Worm (Caenorhabditis elegans): ENCODE results near the gene abu-4.
A peak's percentile ranks its signal among the peaks of the same experiment; 100 is the strongest.

The abu-4 gene

DNA sequence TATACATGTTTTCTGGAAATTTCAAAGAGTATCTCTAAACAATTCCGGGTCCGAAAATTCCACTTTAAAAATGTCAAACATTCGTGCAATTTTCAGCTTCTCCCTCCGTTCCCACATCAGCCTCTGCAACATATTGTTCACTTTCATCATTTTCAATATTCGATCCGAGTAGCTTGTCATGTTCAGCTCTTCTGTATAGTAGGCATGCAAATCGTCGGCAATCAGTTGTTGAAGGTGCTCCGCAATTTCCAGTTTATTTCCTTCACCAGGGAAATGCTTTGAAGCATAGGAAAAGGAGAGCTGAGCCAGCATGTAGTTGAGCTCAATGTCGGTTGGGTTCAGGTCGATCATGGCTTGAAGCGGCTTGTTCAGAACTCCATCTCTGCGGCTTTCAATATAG lies 9.7 kb upstream of the abu-4 start:
- TF ChIP-seq nhr-28 (tag; optimal IDR thresholded peaks at IDR 0.05): no peak
- TF ChIP-seq daf-12 (tag; optimal IDR thresholded peaks at IDR 0.05): no peak
- TF ChIP-seq ztf-4 (tag; optimal IDR thresholded peaks at IDR 0.05): no peak
- no peak for TF ChIP-seq ceh-9 (tag; optimal IDR thresholded peaks at IDR 0.05)
- no peak for TF ChIP-seq hmg-11 (tag; optimal IDR thresholded peaks at IDR 0.05)
- TF ChIP-seq ceh-82 (tag; optimal IDR thresholded peaks at IDR 0.05): no peak
- TF ChIP-seq snpc-4 (tag; optimal IDR thresholded peaks at IDR 0.05): no peak
- no peak for TF ChIP-seq ceh-28 (tag; optimal IDR thresholded peaks at IDR 0.05)
- no peak for TF ChIP-seq nhr-67 (tag; optimal IDR thresholded peaks at IDR 0.05)
- TF ChIP-seq mdl-1 (tag; optimal IDR thresholded peaks at IDR 0.05): no peak
- no peak for TF ChIP-seq tbx-2 (tag; optimal IDR thresholded peaks at IDR 0.05)
- no peak for TF ChIP-seq unc-39 (tag; optimal IDR thresholded peaks at IDR 0.05)
- TF ChIP-seq sea-2 (GFP tag; optimal IDR thresholded peaks at IDR 0.05): no peak
- no peak for TF ChIP-seq elt-1 (tag; optimal IDR thresholded peaks at IDR 0.05)
- TF ChIP-seq aly-2 (tag; optimal IDR thresholded peaks at IDR 0.05): no peak
- no peak for TF ChIP-seq ceh-16 (tag; optimal IDR thresholded peaks at IDR 0.05)
- TF ChIP-seq jun-1 (tag; optimal IDR thresholded peaks at IDR 0.05): no peak
- TF ChIP-seq nhr-43 (tag; optimal IDR thresholded peaks at IDR 0.05; ENCODE audit: poor library complexity, severe bottlenecking): no peak
- no peak for TF ChIP-seq nhr-23 (tag; optimal IDR thresholded peaks at IDR 0.05)
- TF ChIP-seq fkh-10 (GFP tag; optimal IDR thresholded peaks at IDR 0.05): no peak

DNA sequence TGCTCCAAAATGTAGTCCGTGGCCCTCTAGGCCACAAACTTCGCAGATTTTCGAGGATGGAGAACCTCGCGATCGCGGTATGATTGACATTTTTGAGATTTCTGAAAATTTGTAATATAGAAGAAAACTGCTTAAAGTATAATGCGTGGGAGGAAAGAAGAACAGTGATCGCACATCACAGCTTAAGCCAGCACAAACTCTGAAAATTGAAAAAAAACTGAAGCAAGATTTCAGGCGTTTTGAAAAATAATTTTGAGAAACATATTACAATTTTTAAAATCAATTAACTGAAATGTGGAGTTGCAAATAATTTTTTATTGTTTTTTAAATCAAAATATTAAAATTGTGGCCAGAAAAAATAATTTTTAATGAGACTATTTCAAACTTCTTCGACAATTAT lies 7.7 kb upstream of the abu-4 start, which contains the start of gene nhr-275:
nhr-275 (minus strand) TSS at position 101 of the 400 bp plus-strand sequence.
- TF ChIP-seq nhr-11 (tag; optimal IDR thresholded peaks at IDR 0.05) (no peak), unc-62 (GFP tag; optimal IDR thresholded peaks at IDR 0.05) (no peak), mml-1 (tag; optimal IDR thresholded peaks at IDR 0.05) (no peak), aly-2 (tag; optimal IDR thresholded peaks at IDR 0.05) (no peak), snpc-4 (tag; optimal IDR thresholded peaks at IDR 0.05) (no peak), lsy-12 (tag; optimal IDR thresholded peaks at IDR 0.05) (no peak), nhr-43 (tag; optimal IDR thresholded peaks at IDR 0.05; ENCODE audit: poor library complexity, severe bottlenecking) (no peak), elt-1 (tag; optimal IDR thresholded peaks at IDR 0.05) (no peak), sea-2 (GFP tag; optimal IDR thresholded peaks at IDR 0.05) (no peak), pqm-1 (tag; optimal IDR thresholded peaks at IDR 0.05) (no peak), ztf-4 (tag; optimal IDR thresholded peaks at IDR 0.05) (no peak), ztf-11 (tag; optimal IDR thresholded peaks at IDR 0.05) (no peak), nhr-23 (tag; optimal IDR thresholded peaks at IDR 0.05) (no peak), ceh-9 (tag; optimal IDR thresholded peaks at IDR 0.05) (no peak), lin-15B (tag; optimal IDR thresholded peaks at IDR 0.05) (no peak), elt-3 (tag; optimal IDR thresholded peaks at IDR 0.05) (no peak), elt-2 (tag; optimal IDR thresholded peaks at IDR 0.05) (no peak), ceh-82 (tag; optimal IDR thresholded peaks at IDR 0.05) (no peak), fos-1 (tag; optimal IDR thresholded peaks at IDR 0.05) (no peak), nhr-237 (tag; optimal IDR thresholded peaks at IDR 0.05) (no peak)

DNA sequence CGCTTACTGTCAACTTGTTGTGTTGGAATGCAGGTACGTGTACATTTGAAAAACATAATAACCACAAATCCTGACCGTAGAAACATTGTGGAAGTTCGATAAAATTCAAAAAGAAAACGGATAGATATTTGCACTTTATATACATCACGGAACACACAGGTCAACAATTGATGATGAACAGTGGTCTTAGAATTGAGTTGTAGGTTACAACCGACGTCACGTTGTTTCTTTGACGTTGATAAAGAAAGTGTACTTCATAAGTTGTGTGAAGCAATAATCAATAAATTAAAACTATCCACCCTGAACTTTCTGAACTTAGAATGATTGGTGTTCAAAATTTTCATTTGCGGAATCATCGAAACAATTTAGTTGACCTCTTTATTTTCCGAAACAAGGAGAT lies 2.9 kb upstream of the abu-4 start, which contains the start of gene Y5H2A.1:
Y5H2A.1 (minus strand) TSS at position 101 of the 400 bp plus-strand sequence.
- no peak for TF ChIP-seq lsy-12 (tag; optimal IDR thresholded peaks at IDR 0.05)
- TF ChIP-seq nhr-237 (tag; optimal IDR thresholded peaks at IDR 0.05): no peak
- TF ChIP-seq eor-1 (tag; optimal IDR thresholded peaks at IDR 0.05): no peak

DNA sequence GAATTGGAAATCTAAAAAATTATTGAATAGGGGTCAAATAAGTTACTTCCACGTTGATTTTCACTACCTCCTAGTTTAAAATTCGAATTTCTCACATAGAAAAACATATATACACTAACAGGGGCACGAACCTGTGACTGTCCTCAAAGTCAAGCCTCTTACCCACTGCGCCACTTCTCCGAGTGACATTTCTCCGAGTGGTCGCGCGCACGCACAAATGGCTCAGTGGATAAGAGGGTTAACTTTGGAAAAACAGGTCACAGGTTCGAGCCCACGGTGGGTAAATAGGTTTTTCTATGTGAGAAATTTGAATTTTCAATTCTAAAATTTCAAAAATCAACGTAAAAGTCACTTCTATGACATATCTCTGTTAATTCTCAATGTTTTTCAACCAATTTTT lies 2.6 kb downstream of the abu-4 start:
- TF ChIP-seq zag-1 (tag; optimal IDR thresholded peaks at IDR 0.05): no peak
- peak; percentile 2 for TF ChIP-seq pqm-1 (tag; optimal IDR thresholded peaks at IDR 0.05)
- no peak for TF ChIP-seq nhr-237 (tag; optimal IDR thresholded peaks at IDR 0.05)
- no peak for TF ChIP-seq ama-1 (optimal IDR thresholded peaks at IDR 0.05)
- TF ChIP-seq ztf-4 (tag; optimal IDR thresholded peaks at IDR 0.05): no peak
- TF ChIP-seq lin-15B (tag; optimal IDR thresholded peaks at IDR 0.05): peak; percentile 10
- peak; percentile 21 for TF ChIP-seq pha-4 (tag; optimal IDR thresholded peaks at IDR 0.05)
- no peak for TF ChIP-seq daf-12 (tag; optimal IDR thresholded peaks at IDR 0.05)

DNA sequence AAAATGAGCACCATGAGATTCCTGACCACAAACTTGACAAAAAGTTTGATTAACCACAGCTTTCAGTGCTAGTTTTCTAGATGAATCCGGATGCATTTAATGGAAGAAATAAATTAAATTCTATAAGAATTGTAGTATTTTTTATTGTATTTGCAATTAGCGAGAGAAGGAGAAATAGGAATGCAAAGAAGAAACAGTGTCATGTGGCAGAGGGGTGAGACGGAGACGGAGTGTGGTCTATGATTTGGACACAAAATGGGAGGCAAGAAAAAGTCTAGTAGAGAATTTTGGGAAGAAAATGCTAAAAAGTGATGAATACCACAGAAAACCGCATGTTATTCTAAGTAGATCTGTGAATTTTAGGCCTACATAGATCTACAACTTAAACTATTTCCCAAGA lies 3.4 kb downstream of the abu-4 start, which contains the start of gene nhr-59:
nhr-59 (minus strand) TSS at position 214 of the 400 bp plus-strand sequence.
- peak; percentile 1 for TF ChIP-seq elt-2 (tag; optimal IDR thresholded peaks at IDR 0.05)
- peak; percentile 4 for TF ChIP-seq pqm-1 (tag; optimal IDR thresholded peaks at IDR 0.05)
- no peak for TF ChIP-seq unc-39 (tag; optimal IDR thresholded peaks at IDR 0.05)
- no peak for TF ChIP-seq nhr-67 (tag; optimal IDR thresholded peaks at IDR 0.05)
- no peak for TF ChIP-seq sea-2 (GFP tag; optimal IDR thresholded peaks at IDR 0.05)
- peak; percentile 44 for TF ChIP-seq pha-4 (tag; optimal IDR thresholded peaks at IDR 0.05)
- no peak for TF ChIP-seq snpc-4 (tag; optimal IDR thresholded peaks at IDR 0.05)

Measured in whole organism, L3 larva.